Worm (Caenorhabditis elegans) whole organism, L3 larva: ENCODE results near the gene hyls-1.
A peak's percentile ranks its signal among the peaks of the same experiment; 100 is the strongest.

Source experiments
- aly-2 ChIP-seq: fragments of 150-350 bp; optimal IDR thresholded peaks from 2 replicates; lab custom pipeline; 2014; ENCODE audit warnings: missing biosample characterization, missing genetic modification characterization
- ama-1 ChIP-seq: fragments of 150-350 bp; optimal IDR thresholded peaks from 2 replicates; lab custom pipeline; 2018
- ceh-16 ChIP-seq: sonication (generic microtip); optimal IDR thresholded peaks from 2 replicates; lab custom pipeline; 2017; ENCODE audit warnings: missing biosample characterization, missing genetic modification characterization
- ceh-28 ChIP-seq: fragments of 150-350 bp; optimal IDR thresholded peaks from 2 replicates; lab custom pipeline; 2014; ENCODE audit warnings: missing biosample characterization, missing genetic modification reagents, missing genetic modification characterization
- ceh-82 ChIP-seq: fragments of 150-350 bp; optimal IDR thresholded peaks from 2 replicates; lab custom pipeline; 2014; ENCODE audit warnings: missing biosample characterization, missing genetic modification characterization
- egl-27 ChIP-seq: sonication (generic microtip); optimal IDR thresholded peaks from 4 replicates; lab custom pipeline; 2017; ENCODE audit warnings: missing biosample characterization, missing genetic modification reagents, missing genetic modification characterization
- egl-5 ChIP-seq: fragments of 150-350 bp; optimal IDR thresholded peaks from 2 replicates; lab custom pipeline; 2017; ENCODE audit warnings: missing biosample characterization, missing genetic modification reagents, missing genetic modification characterization, inconsistent platforms
- elt-1 ChIP-seq: fragments of 150-350 bp; optimal IDR thresholded peaks from 2 replicates; lab custom pipeline; 2014; ENCODE audit warnings: missing biosample characterization, missing genetic modification characterization
- elt-3 ChIP-seq, 3 experiments: fragments of 150-350 bp in 1 of 3; sonication (generic microtip) in 2 of 3; optimal IDR thresholded peaks; 2 replicates in 2 of 3; 4 replicates in 1 of 3; lab custom pipeline; 2014 to 2017; ENCODE audit warnings: missing biosample characterization in 3 of 3, missing genetic modification characterization in 3 of 3
- fkh-2 ChIP-seq: fragments of 150-350 bp; optimal IDR thresholded peaks from 2 replicates; lab custom pipeline; 2014; ENCODE audit warnings: missing biosample characterization, missing genetic modification reagents, missing genetic modification characterization
- fos-1 ChIP-seq: fragments of 150-350 bp; optimal IDR thresholded peaks from 2 replicates; lab custom pipeline; 2014; ENCODE audit warnings: missing biosample characterization, missing genetic modification characterization
- hmg-11 ChIP-seq: sonication (generic microtip); optimal IDR thresholded peaks from 2 replicates; lab custom pipeline; 2016; ENCODE audit warnings: missing genetic modification characterization, missing compliant biosample characterization
- jun-1 ChIP-seq: fragments of 150-350 bp; optimal IDR thresholded peaks from 2 replicates; lab custom pipeline; 2014; ENCODE audit warnings: missing biosample characterization, missing genetic modification reagents, missing genetic modification characterization
- lin-15B ChIP-seq: fragments of 150-350 bp; optimal IDR thresholded peaks from 2 replicates; lab custom pipeline; 2014; ENCODE audit warnings: missing biosample characterization, missing genetic modification characterization
- lin-39 ChIP-seq: fragments of 150-350 bp; optimal IDR thresholded peaks from 2 replicates; lab custom pipeline; 2018; ENCODE audit warnings: missing biosample characterization, missing genetic modification reagents, missing genetic modification characterization
- lsy-12 ChIP-seq: sonication (generic microtip); optimal IDR thresholded peaks from 2 replicates; lab custom pipeline; 2016; ENCODE audit warnings: mild to moderate bottlenecking, missing genetic modification characterization, missing compliant biosample characterization
- mdl-1 ChIP-seq: fragments of 150-350 bp; optimal IDR thresholded peaks from 2 replicates; lab custom pipeline; 2014; ENCODE audit warnings: missing biosample characterization, missing genetic modification characterization
- mml-1 ChIP-seq: fragments of 150-350 bp; sonication (generic microtip); optimal IDR thresholded peaks from 3 replicates; lab custom pipeline; 2014; ENCODE audit warnings: missing biosample characterization, missing genetic modification characterization
- nfya-1 ChIP-seq: sonication (generic microtip); optimal IDR thresholded peaks from 2 replicates; lab custom pipeline; 2017; ENCODE audit warnings: missing genetic modification characterization, mild to moderate bottlenecking, missing compliant biosample characterization, antibody characterized with exemption, moderate library complexity; ENCODE audit not compliant: insufficient read depth
- nhr-23 ChIP-seq: fragments of 150-350 bp; optimal IDR thresholded peaks from 2 replicates; lab custom pipeline; 2014; ENCODE audit warnings: missing biosample characterization, missing genetic modification reagents, missing genetic modification characterization
- nhr-25 ChIP-seq: sonication (generic microtip); optimal IDR thresholded peaks from 2 replicates; lab custom pipeline; 2017; ENCODE audit warnings: missing biosample characterization, missing genetic modification characterization
- nhr-28 ChIP-seq: fragments of 150-350 bp; optimal IDR thresholded peaks from 2 replicates; lab custom pipeline; 2014; ENCODE audit warnings: missing biosample characterization, missing genetic modification characterization
- nhr-67 ChIP-seq: fragments of 150-350 bp; optimal IDR thresholded peaks from 2 replicates; lab custom pipeline; 2014; ENCODE audit warnings: missing biosample characterization, missing genetic modification characterization
- nhr-76 ChIP-seq: fragments of 150-350 bp; sonication (generic microtip); optimal IDR thresholded peaks from 5 replicates; lab custom pipeline; 2014; ENCODE audit warnings: missing biosample characterization, missing genetic modification characterization
- nhr-77 ChIP-seq: fragments of 150-350 bp; optimal IDR thresholded peaks from 2 replicates; lab custom pipeline; 2014; ENCODE audit warnings: missing biosample characterization, missing genetic modification characterization
- pha-4 ChIP-seq: fragments of 150-350 bp; optimal IDR thresholded peaks from 2 replicates; lab custom pipeline; 2014; ENCODE audit warnings: missing biosample characterization, missing genetic modification reagents, missing genetic modification characterization
- pqm-1 ChIP-seq: fragments of 150-350 bp; optimal IDR thresholded peaks from 2 replicates; lab custom pipeline; 2017; ENCODE audit warnings: missing biosample characterization, missing genetic modification characterization, inconsistent platforms
- skn-1 ChIP-seq: fragments of 150-350 bp; optimal IDR thresholded peaks from 2 replicates; lab custom pipeline; 2014; ENCODE audit warnings: missing biosample characterization, missing genetic modification characterization
- snpc-4 ChIP-seq: fragments of 150-350 bp; optimal IDR thresholded peaks from 2 replicates; lab custom pipeline; 2014; ENCODE audit warnings: missing biosample characterization, missing genetic modification characterization
- unc-39 ChIP-seq: sonication (generic microtip); optimal IDR thresholded peaks from 4 replicates; lab custom pipeline; 2017; ENCODE audit warnings: missing biosample characterization, missing genetic modification characterization
- ztf-11 ChIP-seq: fragments of 150-350 bp; optimal IDR thresholded peaks from 2 replicates; lab custom pipeline; 2014; ENCODE audit warnings: missing biosample characterization, missing genetic modification characterization
- ztf-4 ChIP-seq: fragments of 150-350 bp; optimal IDR thresholded peaks from 2 replicates; lab custom pipeline; 2014; ENCODE audit warnings: missing biosample characterization, missing genetic modification characterization

hyls-1 gene

ce11 chrV:7209001-7209400 is 28.2 kb upstream of the hyls-1 start:
- TF ChIP-seq snpc-4: no peak
- TF ChIP-seq nhr-25: no peak

- TF ChIP-seq egl-27 (tag; lab: Kevin White, UChicago) (no peak), elt-1 (tag; lab: Kevin White, UChicago) (no peak), jun-1 (tag; lab: Kevin White, UChicago) (no peak), mml-1 (tag; lab: Kevin White, UChicago) (no peak), pha-4 (no peak), ztf-11 (tag; lab: Kevin White, UChicago) (no peak), lin-39 (tag; lab: Kevin White, UChicago) (no peak), ztf-4 (no peak), egl-5 (no peak), mdl-1 (tag; lab: Kevin White, UChicago) (no peak), nhr-76 (tag; lab: Kevin White, UChicago) (no peak), ceh-16 (tag; lab: Kevin White, UChicago) (no peak)
These were observed 22.4 kb upstream of the hyls-1 start, which contains the start of gene soap-1 for ce11 chrV:7214802-7215201. soap-1 (minus strand) TSS chrV:7214902.

ce11 chrV:7216016-7216415 is 21.2 kb upstream of the hyls-1 start:
- TF ChIP-seq lin-15B (tag; lab: Kevin White, UChicago) (peak; percentile 28), nfya-1 (tag; lab: Kevin White, UChicago) (peak; percentile 46), mdl-1 (tag; lab: Kevin White, UChicago) (no peak), lsy-12 (tag; lab: Kevin White, UChicago) (no peak), hmg-11 (peak; percentile 44), snpc-4 (peak; percentile 11), lin-39 (tag; lab: Kevin White, UChicago) (peak; percentile 16)

- TF ChIP-seq egl-27 (tag; lab: Kevin White, UChicago) (no peak), fkh-2 (tag; lab: Kevin White, UChicago) (no peak), pqm-1 (tag; lab: Kevin White, UChicago) (no peak), ceh-28 (tag; lab: Kevin White, UChicago) (no peak), lsy-12 (tag; lab: Kevin White, UChicago) (no peak), jun-1 (tag; lab: Kevin White, UChicago) (no peak), elt-1 (tag; lab: Kevin White, UChicago) (no peak), elt-3 (tag; optimal IDR thresholded peaks at IDR 0.05; lab: Kevin White, UChicago) (no peak), fos-1 (tag; lab: Kevin White, UChicago) (no peak), ztf-4 (no peak), hmg-11 (no peak), nhr-77 (no peak)
These were observed 18.2 kb upstream of the hyls-1 start, which contains the start of gene C13F10.5 for ce11 chrV:7218988-7219387. C13F10.5 (minus strand) TSS chrV:7219088.

- TF ChIP-seq nhr-77 (no peak), ceh-28 (tag; lab: Kevin White, UChicago) (peak; percentile 9), nhr-23 (tag; lab: Kevin White, UChicago) (peak; percentile 3), nfya-1 (tag; lab: Kevin White, UChicago) (peak; percentile 6), hmg-11 (peak; percentile 28), ztf-4 (no peak)
These were observed 16.1 kb upstream of the hyls-1 start, which contains the start of the genes C13F10.8, C13F10.6 and kxd-1 for ce11 chrV:7220973-7221519. C13F10.8 (minus strand) TSS chrV:7221023. C13F10.6 (minus strand) TSS chrV:7221039. kxd-1 (plus strand) TSS chrV:7221469.

- no peak for TF ChIP-seq skn-1 (tag; lab: Kevin White, UChicago)
- TF ChIP-seq ztf-11 (tag; lab: Kevin White, UChicago): no peak
- TF ChIP-seq unc-39 (tag; lab: Kevin White, UChicago): no peak
- TF ChIP-seq lin-39 (tag; lab: Kevin White, UChicago): no peak
- no peak for TF ChIP-seq snpc-4
- TF ChIP-seq ama-1: no peak
- no peak for TF ChIP-seq ceh-82 (tag; lab: Kevin White, UChicago)
- no peak for TF ChIP-seq lin-15B (tag; lab: Kevin White, UChicago)
- no peak for TF ChIP-seq nhr-67 (tag; lab: Kevin White, UChicago)
- TF ChIP-seq nhr-28 (tag; lab: Kevin White, UChicago): no peak
- TF ChIP-seq aly-2 (tag; lab: Kevin White, UChicago): no peak
- no peak for TF ChIP-seq elt-3 (tag; optimal IDR thresholded peaks at IDR 0.05; lab: Kevin White, UChicago)
These were observed 14.0 kb upstream of the hyls-1 start, which contains the start of gene C13F10.7 for ce11 chrV:7223152-7223551. C13F10.7 (minus strand) TSS chrV:7223252.
